Fruit fly (Drosophila melanogaster) whole organism, adult: Measurements from ENCODE around the gene Pif1B.

Experiments
- CG12768 ChIP-seq: fragments of 200-800 bp; sonication (Bioruptor generic); optimal IDR thresholded peaks from 2 replicates; lab custom pipeline; 2017; ENCODE audit warnings: missing biosample characterization, missing genetic modification characterization, mild to moderate bottlenecking, moderate library complexity, missing genetic modification reagents
- CG1620 ChIP-seq: fragments of 200-800 bp; sonication (Bioruptor generic); optimal IDR thresholded peaks from 2 replicates; lab custom pipeline; 2016; ENCODE audit warnings: missing biosample characterization, missing genetic modification characterization
- cnc ChIP-seq, 2 experiments: fragments of >200 bp; optimal IDR thresholded peaks; 2 replicates each; lab custom pipeline; 2017
- tj ChIP-seq: fragments of 200-800 bp; sonication (Bioruptor generic); optimal IDR thresholded peaks from 3 replicates; lab custom pipeline; 2017; ENCODE audit warnings: missing biosample characterization, mild to moderate bottlenecking, missing genetic modification characterization, moderate library complexity

DNA sequence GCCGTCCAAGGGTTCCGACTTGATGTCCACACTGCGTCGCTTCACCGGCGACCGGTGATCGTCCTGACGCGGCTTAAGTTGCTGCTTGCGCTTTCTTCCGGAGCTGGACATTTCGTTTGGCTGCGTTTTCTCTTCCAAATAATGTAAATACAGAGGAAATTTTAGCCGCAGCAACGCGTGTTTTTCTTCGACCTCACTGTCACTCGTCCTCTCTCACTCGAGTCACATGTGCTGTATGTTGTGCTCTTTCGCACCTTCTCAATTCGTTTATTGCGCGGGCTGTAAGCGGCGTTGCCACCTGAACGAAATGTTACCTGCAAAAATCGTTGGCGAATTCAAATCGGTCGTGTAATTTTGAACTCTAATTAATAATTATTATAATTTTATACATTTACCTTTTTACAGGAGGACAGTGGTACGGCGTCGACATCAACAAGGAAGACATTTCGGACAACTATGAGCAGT lies 4.4 kb upstream of the Pif1B start, which contains the start of gene CG9839:
- no peak for TF ChIP-seq cnc (optimal IDR thresholded peaks at IDR 0.05; lab: Kevin White, UChicago)
- no peak for TF ChIP-seq CG1620 (GFP tag; lab: Kevin White, UChicago)
- no peak for TF ChIP-seq CG12768 (GFP tag; lab: Kevin White, UChicago)
- no peak for TF ChIP-seq tj (GFP tag; lab: Kevin White, UChicago)
